Worm (Caenorhabditis elegans): Measurements from ENCODE around the gene hrpu-1.

hrpu-1 gene

DNA sequence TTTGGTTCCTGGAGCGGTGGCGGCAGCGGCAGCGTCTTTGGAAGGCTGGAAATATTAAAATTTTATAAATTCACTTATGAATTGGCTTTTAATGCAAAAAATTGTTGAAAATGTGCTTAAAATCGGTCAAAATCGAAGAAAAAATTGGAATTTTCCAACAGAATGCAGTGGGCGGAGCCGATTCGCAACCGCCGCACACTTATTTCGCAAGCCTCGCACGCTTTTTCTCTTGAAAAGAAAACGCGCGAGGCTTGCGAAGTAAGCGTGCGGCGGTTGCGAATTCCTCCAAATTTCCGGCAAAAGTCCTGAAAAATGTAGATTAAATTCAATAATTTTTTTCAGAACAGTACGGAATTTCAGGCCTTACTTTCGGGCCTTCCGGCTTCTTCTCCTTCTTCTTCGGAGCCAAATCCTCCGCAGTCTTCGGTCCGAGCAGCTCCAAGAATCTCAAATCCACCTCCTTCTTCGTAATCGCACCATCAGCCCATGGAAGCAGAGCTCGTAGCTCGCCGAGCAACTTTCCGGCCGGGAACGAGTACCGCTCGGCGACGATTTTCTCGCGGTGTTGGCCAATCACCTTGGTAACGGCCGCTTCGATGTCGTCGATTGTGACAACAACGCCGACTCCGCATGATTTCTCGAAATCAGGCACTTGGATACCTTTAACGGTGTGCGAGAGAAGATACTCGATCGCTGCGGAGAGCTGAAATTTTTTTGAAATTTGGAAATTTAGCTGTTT, 27.1 kb upstream of the hrpu-1 start (continued):
- TF ChIP-seq pha-4 (GFP tag; IDR thresholded peaks at IDR 0.05) (0 out of 2 replicates have a peak, but pooled peaks have one; percentile 25), pha-4 (tag; optimal IDR thresholded peaks at IDR 0.05) (no peak), lin-38 (GFP tag; IDR thresholded peaks at IDR 0.05) (peak; percentile 42), rbr-2 (tag; optimal IDR thresholded peaks at IDR 0.05) (no peak)

DNA sequence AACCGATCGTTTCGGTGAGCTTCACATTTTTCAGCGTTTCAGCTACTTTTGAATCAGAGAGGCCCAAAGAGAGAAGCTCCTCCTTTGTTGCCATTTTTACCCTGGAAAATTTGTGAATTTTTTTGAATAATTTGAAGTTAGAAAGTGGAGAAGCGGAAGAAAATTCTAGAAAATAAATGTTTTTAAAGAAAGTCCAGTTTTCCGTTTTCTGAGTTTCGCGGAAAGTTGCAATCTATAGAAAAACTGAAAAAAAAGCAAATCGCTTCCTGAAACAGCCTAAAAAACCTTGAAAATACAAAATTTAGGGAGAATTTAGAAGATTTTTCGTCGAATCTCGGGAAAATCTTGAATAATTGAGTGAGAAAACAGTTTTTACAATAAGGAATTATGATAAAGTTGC, 26.3 kb upstream of the hrpu-1 start, which contains the start of gene qars-1:
Gene qars-1, minus strand, starts transcription at position 101 of the 400 bp plus-strand sequence.
- TF ChIP-seq mxl-3 (GFP tag; optimal IDR thresholded peaks at IDR 0.05) (no peak), ZK546.5 (tag; optimal IDR thresholded peaks at IDR 0.05) (no peak), hif-1 (tag; optimal IDR thresholded peaks at IDR 0.05) (no peak), php-3 (GFP tag; IDR thresholded peaks at IDR 0.05) (no peak), F26F4.8 (GFP tag; conservative IDR thresholded peaks at IDR 0.05) (no peak), aha-1 (tag) (no peak), D1046.2 (GFP tag; IDR thresholded peaks at IDR 0.05) (no peak), ama-1 (optimal IDR thresholded peaks at IDR 0.05) (no peak)

DNA sequence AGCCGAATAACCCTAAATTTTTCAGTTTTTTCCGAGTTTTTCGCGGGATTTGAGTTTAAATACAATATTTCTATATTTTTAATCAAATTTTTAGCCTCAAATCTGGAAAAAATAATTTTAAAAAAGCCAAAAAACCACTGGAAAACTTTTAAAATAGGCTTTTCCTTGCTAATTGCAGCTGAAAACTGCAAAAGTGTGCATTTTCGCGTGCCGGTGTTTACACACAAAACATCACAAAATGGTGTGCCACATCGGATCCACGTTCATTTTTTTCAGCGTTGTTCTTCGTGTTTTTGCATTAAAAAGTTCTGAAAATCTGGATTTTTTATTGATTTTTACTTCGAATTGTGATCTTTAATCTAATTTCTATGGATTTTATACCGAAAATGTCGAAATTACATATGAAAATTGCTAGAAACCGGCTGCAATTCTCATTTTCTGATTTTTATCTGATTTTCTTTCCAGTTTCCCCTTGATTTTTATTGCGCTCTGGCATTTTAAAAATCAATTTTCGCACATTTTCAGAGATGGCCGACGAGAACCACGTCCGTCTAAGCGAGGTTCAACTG, 25.8 kb upstream of the hrpu-1 start, which contains the start of gene Y41E3.7:
Gene Y41E3.7, plus strand, starts transcription at position 519 of the 569 bp plus-strand sequence.
- no peak for TF ChIP-seq mep-1 (tag; optimal IDR thresholded peaks at IDR 0.05)
- no peak for TF ChIP-seq unc-39 (tag; optimal IDR thresholded peaks at IDR 0.05)
- TF ChIP-seq zfp-2 (tag; optimal IDR thresholded peaks at IDR 0.05), result no peak
- no peak for TF ChIP-seq hif-1 (tag; optimal IDR thresholded peaks at IDR 0.05)
- TF ChIP-seq T20F7.1 (GFP tag; optimal IDR thresholded peaks at IDR 0.05), result no peak
- no peak for TF ChIP-seq F37D6.2 (tag; optimal IDR thresholded peaks at IDR 0.05)
- no peak for TF ChIP-seq lin-15B (tag; optimal IDR thresholded peaks at IDR 0.05)
- TF ChIP-seq lin-38 (GFP tag; IDR thresholded peaks at IDR 0.05), result peak; percentile 35; the same call in 1 of the 2 replicates
- no peak for TF ChIP-seq nhr-76 (tag; optimal IDR thresholded peaks at IDR 0.05)
- TF ChIP-seq sdz-12 (GFP tag; optimal IDR thresholded peaks at IDR 0.05), result no peak
- TF ChIP-seq aly-2 (tag; optimal IDR thresholded peaks at IDR 0.05), result no peak
- no peak for TF ChIP-seq unc-130 (GFP tag; optimal IDR thresholded peaks at IDR 0.05)
- TF ChIP-seq dpl-1 (GFP tag; optimal IDR thresholded peaks at IDR 0.05), result peak; percentile 31
- TF ChIP-seq duxl-1 (tag; optimal IDR thresholded peaks at IDR 0.05; ENCODE audit: poor library complexity), result no peak
- peak; percentile 29 for TF ChIP-seq mes-2 (tag; optimal IDR thresholded peaks at IDR 0.05; ENCODE audit: poor library complexity, severe bottlenecking)
- no peak for TF ChIP-seq mdt-29 (GFP tag; IDR thresholded peaks at IDR 0.05)
- TF ChIP-seq unc-62 (GFP tag; optimal IDR thresholded peaks at IDR 0.05 in 1 of 2), result no peak
- no peak for TF ChIP-seq unc-62 (tag; optimal IDR thresholded peaks at IDR 0.05)
- no peak for TF ChIP-seq ama-1 (optimal IDR thresholded peaks at IDR 0.05)
- TF ChIP-seq rbr-2 (tag; optimal IDR thresholded peaks at IDR 0.05), result no peak
- TF ChIP-seq daf-16 (GFP tag; optimal IDR thresholded peaks at IDR 0.05), result no peak
- peak; percentile 12 for TF ChIP-seq daf-16 (tag; optimal IDR thresholded peaks at IDR 0.05)
- TF ChIP-seq mxl-2 (GFP tag; conservative IDR thresholded peaks at IDR 0.05), result no peak
- no peak for TF ChIP-seq arid-1 (GFP tag; conservative IDR thresholded peaks at IDR 0.05)
- TF ChIP-seq egl-27 (tag; optimal IDR thresholded peaks at IDR 0.05), result no peak
- no peak for TF ChIP-seq nhr-41 (GFP tag; IDR thresholded peaks at IDR 0.05)

DNA sequence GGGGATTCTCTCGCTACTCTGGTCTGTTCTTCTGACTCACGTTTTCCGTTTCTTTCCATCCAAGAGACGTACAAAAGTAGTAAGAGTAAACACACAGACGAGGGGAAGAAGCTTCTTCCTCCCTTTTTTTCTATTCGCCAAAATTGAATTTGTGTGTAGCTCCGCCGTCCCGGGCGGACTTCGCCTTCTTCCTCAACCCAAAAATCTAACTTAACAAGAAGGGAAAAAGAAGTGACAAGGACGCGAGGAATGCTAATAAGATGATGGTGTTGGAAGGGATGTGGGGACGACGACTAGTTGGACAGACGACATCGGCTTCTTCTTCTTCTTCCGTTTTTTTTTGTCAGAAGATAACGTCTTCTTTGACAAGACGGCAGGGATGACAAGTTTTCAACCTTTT, 22.4 kb upstream of the hrpu-1 start:
- TF ChIP-seq ces-1 (GFP tag; optimal IDR thresholded peaks at IDR 0.05) (peak; percentile 94), spr-1 (tag; optimal IDR thresholded peaks at IDR 0.05) (no peak), nhr-42 (GFP tag; IDR thresholded peaks at IDR 0.05) (no peak), Y75B8A.6 (GFP tag; IDR thresholded peaks at IDR 0.05) (no peak), F49E8.2 (tag; optimal IDR thresholded peaks at IDR 0.05; ENCODE audit: borderline replicate concordance) (no peak), hif-1 (tag; optimal IDR thresholded peaks at IDR 0.05) (no peak), mxl-2 (GFP tag; conservative IDR thresholded peaks at IDR 0.05) (no peak), fkh-10 (GFP tag; optimal IDR thresholded peaks at IDR 0.05) (peak; percentile 92), mdl-1 (tag; optimal IDR thresholded peaks at IDR 0.05) (peak in 1 of 2 experiments; percentile 28), ztf-11 (tag; optimal IDR thresholded peaks at IDR 0.05) (no peak), snpc-1.2 (GFP tag; IDR thresholded peaks at IDR 0.05) (no peak), lin-15B (tag; optimal IDR thresholded peaks at IDR 0.05) (no peak), daf-12 (tag; optimal IDR thresholded peaks at IDR 0.05) (no peak), hmg-1.1 (GFP tag; IDR thresholded peaks at IDR 0.05) (no peak), F44E2.7 (GFP tag; IDR thresholded peaks at IDR 0.05) (no peak)
